Worm (Caenorhabditis elegans) whole organism, L2 larva: ENCODE data around the gene smex-1.

ENCODE experiments used
- C34F6.9 ChIP-seq: fragments of 150-350 bp; optimal IDR thresholded peaks from 2 replicates; lab custom pipeline; 2014; ENCODE audit warnings: missing biosample characterization, missing genetic modification characterization
- F13H6.1 ChIP-seq: sonication (generic microtip); optimal IDR thresholded peaks from 2 replicates; lab custom pipeline; 2016; ENCODE audit warnings: missing genetic modification characterization, missing compliant biosample characterization
- R02D3.7 ChIP-seq: fragments of 150-350 bp; optimal IDR thresholded peaks from 2 replicates; lab custom pipeline; 2014; ENCODE audit warnings: missing biosample characterization, missing genetic modification characterization
- Y55F3AM.14 ChIP-seq: fragments of 200-800 bp; sonication (Bioruptor generic); optimal IDR thresholded peaks from 2 replicates; lab custom pipeline; 2018; ENCODE audit warnings: mild to moderate bottlenecking, missing genetic modification characterization, missing compliant biosample characterization
- ZK546.5 ChIP-seq: sonication (generic microtip); optimal IDR thresholded peaks from 2 replicates; lab custom pipeline; 2017; ENCODE audit warnings: missing biosample characterization, missing genetic modification characterization
- aly-2 ChIP-seq: fragments of 150-350 bp; optimal IDR thresholded peaks from 2 replicates; lab custom pipeline; 2014; ENCODE audit warnings: missing biosample characterization, missing genetic modification characterization
- ama-1 ChIP-seq: fragments of 150-350 bp; optimal IDR thresholded peaks from 2 replicates; lab custom pipeline; 2018; ENCODE audit warnings: inconsistent platforms
- blmp-1 ChIP-seq: sonication (generic microtip); optimal IDR thresholded peaks from 2 replicates; lab custom pipeline; 2017; ENCODE audit warnings: missing genetic modification characterization, mild to moderate bottlenecking, missing compliant biosample characterization, antibody characterized with exemption, moderate library complexity; ENCODE audit not compliant: insufficient read depth
- ceh-16 ChIP-seq: fragments of 150-350 bp; optimal IDR thresholded peaks from 2 replicates; lab custom pipeline; 2014; ENCODE audit warnings: missing biosample characterization, missing genetic modification characterization
- crh-2 ChIP-seq: sonication (generic microtip); optimal IDR thresholded peaks from 2 replicates; lab custom pipeline; 2017; ENCODE audit warnings: missing biosample characterization, missing genetic modification characterization
- dmd-4 ChIP-seq: sonication (generic microtip); optimal IDR thresholded peaks from 2 replicates; lab custom pipeline; 2017; ENCODE audit warnings: missing biosample characterization, missing genetic modification characterization
- elt-1 ChIP-seq: fragments of 150-350 bp; optimal IDR thresholded peaks from 2 replicates; lab custom pipeline; 2014; ENCODE audit warnings: missing biosample characterization, missing genetic modification characterization
- fos-1 ChIP-seq: fragments of 150-350 bp; optimal IDR thresholded peaks from 2 replicates; lab custom pipeline; 2014; ENCODE audit warnings: missing biosample characterization, missing genetic modification characterization
- gmeb-1 ChIP-seq: fragments of 150-350 bp; optimal IDR thresholded peaks from 2 replicates; lab custom pipeline; 2014; ENCODE audit warnings: missing biosample characterization, missing genetic modification characterization
- lin-11 ChIP-seq: fragments of 150-350 bp; sonication (generic microtip); optimal IDR thresholded peaks from 2 replicates; lab custom pipeline; 2014; ENCODE audit warnings: missing biosample characterization, missing genetic modification characterization, inconsistent platforms, mixed read lengths
- lin-13 ChIP-seq: fragments of 150-350 bp; optimal IDR thresholded peaks from 2 replicates; lab custom pipeline; 2014; ENCODE audit warnings: missing biosample characterization, missing genetic modification reagents, missing genetic modification characterization
- lin-39 ChIP-seq: fragments of 150-350 bp; optimal IDR thresholded peaks from 2 replicates; lab custom pipeline; 2014; ENCODE audit warnings: missing biosample characterization, missing genetic modification reagents, missing genetic modification characterization
- mab-5 ChIP-seq: fragments of 150-350 bp; optimal IDR thresholded peaks from 2 replicates; lab custom pipeline; 2014; ENCODE audit warnings: missing biosample characterization, missing genetic modification characterization
- mbf-1 ChIP-seq: sonication (generic microtip); optimal IDR thresholded peaks from 2 replicates; lab custom pipeline; 2017; ENCODE audit warnings: missing biosample characterization, missing genetic modification characterization
- mdl-1 ChIP-seq, 2 experiments: fragments of 150-350 bp in 1 of 2; sonication (generic microtip) in 1 of 2; optimal IDR thresholded peaks; 2 replicates each; lab custom pipeline; 2017; ENCODE audit warnings: missing biosample characterization in 2 of 2, missing genetic modification characterization in 2 of 2
- nhr-10 ChIP-seq: sonication (generic microtip); optimal IDR thresholded peaks from 2 replicates; lab custom pipeline; 2017; ENCODE audit warnings: missing biosample characterization, missing genetic modification characterization
- nhr-11 ChIP-seq: fragments of 150-350 bp; optimal IDR thresholded peaks from 2 replicates; lab custom pipeline; 2014; ENCODE audit warnings: missing biosample characterization, missing genetic modification characterization
- nhr-12 ChIP-seq: fragments of 150-350 bp; optimal IDR thresholded peaks from 2 replicates; lab custom pipeline; 2014; ENCODE audit warnings: missing biosample characterization, missing genetic modification characterization
- nhr-23 ChIP-seq: fragments of 150-350 bp; optimal IDR thresholded peaks from 2 replicates; lab custom pipeline; 2014; ENCODE audit warnings: missing biosample characterization, missing genetic modification reagents, missing genetic modification characterization
- nhr-237 ChIP-seq: fragments of 150-350 bp; optimal IDR thresholded peaks from 2 replicates; lab custom pipeline; 2014; ENCODE audit warnings: missing biosample characterization, missing genetic modification characterization
- nhr-25 ChIP-seq: fragments of 150-350 bp; sonication (generic microtip); optimal IDR thresholded peaks from 3 replicates; lab custom pipeline; 2014; ENCODE audit warnings: missing biosample characterization, missing genetic modification characterization
- nhr-6 ChIP-seq: fragments of 150-350 bp; optimal IDR thresholded peaks from 2 replicates; lab custom pipeline; 2014; ENCODE audit warnings: missing biosample characterization, missing genetic modification characterization
- nhr-77 ChIP-seq: fragments of 150-350 bp; optimal IDR thresholded peaks from 2 replicates; lab custom pipeline; 2014; ENCODE audit warnings: missing biosample characterization, missing genetic modification characterization
- skn-1 ChIP-seq: sonication (generic microtip); optimal IDR thresholded peaks from 2 replicates; lab custom pipeline; 2017; ENCODE audit warnings: missing biosample characterization, missing genetic modification characterization
- sma-9 ChIP-seq, 2 experiments: fragments of 150-350 bp in 1 of 2; sonication (generic microtip) in 1 of 2; optimal IDR thresholded peaks; 2 replicates each; lab custom pipeline; 2014 to 2016; ENCODE audit warnings: missing genetic modification characterization in 2 of 2, mild to moderate bottlenecking in 1 of 2, missing biosample characterization in 1 of 2, missing compliant biosample characterization in 1 of 2, missing genetic modification reagents in 1 of 2, moderate library complexity in 1 of 2
- snpc-4 ChIP-seq: fragments of 150-350 bp; optimal IDR thresholded peaks from 2 replicates; lab custom pipeline; 2014; ENCODE audit warnings: missing biosample characterization, missing genetic modification characterization
- unc-39 ChIP-seq: fragments of 150-350 bp; optimal IDR thresholded peaks from 2 replicates; lab custom pipeline; 2014; ENCODE audit warnings: missing biosample characterization, missing genetic modification characterization
- unc-55 ChIP-seq: fragments of 150-350 bp; sonication (generic microtip); optimal IDR thresholded peaks from 3 replicates; lab custom pipeline; 2014; ENCODE audit warnings: missing biosample characterization, missing genetic modification reagents, missing genetic modification characterization
- unc-62 ChIP-seq: fragments of 150-350 bp; optimal IDR thresholded peaks from 2 replicates; lab custom pipeline; 2014; ENCODE audit warnings: missing biosample characterization, missing genetic modification reagents, missing genetic modification characterization
- zag-1 ChIP-seq: fragments of 150-350 bp; optimal IDR thresholded peaks from 2 replicates; lab custom pipeline; 2014; ENCODE audit warnings: missing biosample characterization, missing genetic modification characterization
- ztf-1 ChIP-seq: fragments of 200-800 bp; sonication (Bioruptor generic); conservative IDR thresholded peaks from 2 replicates; pipeline ENCODE4 v1.3.6; 2022; ENCODE audit warnings: missing genetic modification characterization, missing compliant biosample characterization

smex-1 gene

ce11 chrV:8288125-8288806 is 7.5 kb downstream of the smex-1 start:
- peak; percentile 98 for TF ChIP-seq sma-9 (GFP tag; optimal IDR thresholded peaks at IDR 0.05; lab: Kevin White, UChicago)
- no peak for TF ChIP-seq sma-9 (tag; optimal IDR thresholded peaks at IDR 0.05; lab: Kevin White, UChicago)
- peak; percentile 7 for TF ChIP-seq nhr-6 (tag; lab: Kevin White, UChicago)
- no peak for TF ChIP-seq lin-11 (tag; lab: Kevin White, UChicago)
- no peak for TF ChIP-seq skn-1 (tag; lab: Kevin White, UChicago)
- TF ChIP-seq zag-1 (tag; lab: Kevin White, UChicago): peak; percentile 24
- TF ChIP-seq blmp-1 (tag; lab: Kevin White, UChicago): no peak
- TF ChIP-seq mdl-1 (tag; optimal IDR thresholded peaks at IDR 0.05; lab: Kevin White, UChicago): peak in 1 of 2 experiments; percentile 64
- peak; percentile 45 for TF ChIP-seq C34F6.9

- TF ChIP-seq lin-13 (GFP tag; lab: Kevin White, UChicago) (no peak), fos-1 (tag; lab: Kevin White, UChicago) (peak; percentile 28)
- TF ChIP-seq, all 48 proteins: peak for 1
These were observed 10.3 kb downstream of the smex-1 start for ce11 chrV:8285455-8285854.

- TF ChIP-seq F13H6.1 (tag; lab: Kevin White, UChicago): no peak
- no peak for TF ChIP-seq nhr-12 (tag; lab: Kevin White, UChicago)
- no peak for TF ChIP-seq nhr-10
- TF ChIP-seq nhr-77 (tag; lab: Kevin White, UChicago): no peak
- TF ChIP-seq, all 48 proteins: peak for 0
These were observed 11.0 kb downstream of the smex-1 start, which contains the start of gene slc-17.5 for ce11 chrV:8284800-8285199. slc-17.5 (minus strand) TSS chrV:8284900.

ce11 chrV:8282933-8283332 is 12.8 kb downstream of the smex-1 start:
- TF ChIP-seq unc-62 (GFP tag; lab: Kevin White, UChicago): no peak
- no peak for TF ChIP-seq nhr-23
- TF ChIP-seq crh-2: no peak
- no peak for TF ChIP-seq Y55F3AM.14 (GFP tag; lab: Kevin White, UChicago)
- no peak for TF ChIP-seq nhr-25
- no peak for TF ChIP-seq F13H6.1 (tag; lab: Kevin White, UChicago)

ce11 chrV:8281646-8282045 is 14.1 kb downstream of the smex-1 start:
- TF ChIP-seq elt-1 (tag; lab: Kevin White, UChicago) (no peak), mdl-1 (tag; optimal IDR thresholded peaks at IDR 0.05; lab: Kevin White, UChicago) (no peak), lin-11 (tag; lab: Kevin White, UChicago) (no peak), F13H6.1 (tag; lab: Kevin White, UChicago) (no peak), nhr-237 (tag; lab: Kevin White, UChicago) (no peak), ZK546.5 (tag; lab: Kevin White, UChicago) (no peak), dmd-4 (tag; lab: Kevin White, UChicago) (no peak), lin-13 (GFP tag; lab: Kevin White, UChicago) (no peak), R02D3.7 (tag; lab: Kevin White, UChicago) (no peak), blmp-1 (tag; lab: Kevin White, UChicago) (no peak), aly-2 (no peak), sma-9 (GFP tag; optimal IDR thresholded peaks at IDR 0.05; lab: Kevin White, UChicago) (no peak), sma-9 (tag; optimal IDR thresholded peaks at IDR 0.05; lab: Kevin White, UChicago) (no peak), nhr-77 (tag; lab: Kevin White, UChicago) (no peak), gmeb-1 (tag; lab: Kevin White, UChicago) (no peak), snpc-4 (tag; lab: Kevin White, UChicago) (no peak), nhr-6 (tag; lab: Kevin White, UChicago) (no peak)

- TF ChIP-seq lin-39 (tag; lab: Kevin White, UChicago) (no peak), nhr-23 (no peak), nhr-6 (tag; lab: Kevin White, UChicago) (no peak), nhr-237 (tag; lab: Kevin White, UChicago) (no peak), ceh-16 (no peak), unc-39 (tag; lab: Kevin White, UChicago) (no peak), gmeb-1 (tag; lab: Kevin White, UChicago) (no peak), mab-5 (no peak), ama-1 (no peak), unc-62 (GFP tag; lab: Kevin White, UChicago) (no peak), nhr-10 (no peak), mbf-1 (tag; lab: Kevin White, UChicago) (no peak), unc-55 (GFP tag; lab: Kevin White, UChicago) (no peak), ztf-1 (GFP tag; lab: Robert Waterston, UW) (no peak), nhr-11 (tag; lab: Kevin White, UChicago) (no peak), crh-2 (no peak)
These were observed 15.0 kb downstream of the smex-1 start, which contains the start of gene str-135 for ce11 chrV:8280770-8281169. str-135 (minus strand) TSS chrV:8280870.
